Fruit fly (Drosophila melanogaster) whole organism, embryonic: ENCODE results near the gene CG8516.

Source experiments
- B-H2 ChIP-seq: fragments of 200-800 bp; sonication (Bioruptor generic); optimal IDR thresholded peaks from 2 replicates; lab custom pipeline; 2018; ENCODE audit warnings: missing biosample characterization, mild to moderate bottlenecking, missing genetic modification characterization
- CG10543 ChIP-seq: fragments of 200-800 bp; sonication (Bioruptor generic); optimal IDR thresholded peaks from 3 replicates; lab custom pipeline; 2017; ENCODE audit warnings: missing biosample characterization, mild to moderate bottlenecking, missing genetic modification characterization, moderate library complexity
- CG10959 ChIP-seq: fragments of 200-800 bp; sonication (Bioruptor generic); IDR thresholded peaks from 2 replicates; pipeline ENCODE4 v1.3.6; 2022; ENCODE audit warnings: missing biosample characterization, missing genetic modification characterization
- CG12104 ChIP-seq: fragments of 200-800 bp; sonication (Bioruptor generic); optimal IDR thresholded peaks from 3 replicates; lab custom pipeline; 2016; ENCODE audit warnings: missing biosample characterization, missing genetic modification characterization
- CG12744 ChIP-seq: fragments of 200-800 bp; sonication (Bioruptor generic); optimal IDR thresholded peaks from 2 replicates; lab custom pipeline; 2016; ENCODE audit warnings: missing biosample characterization, missing genetic modification characterization
- CG14441 ChIP-seq: fragments of 200-800 bp; sonication (Bioruptor generic); IDR thresholded peaks from 2 replicates; pipeline ENCODE4 v1.3.6; 2022; ENCODE audit warnings: missing biosample characterization, missing genetic modification characterization
- CG17802 ChIP-seq: fragments of 200-800 bp; sonication (Bioruptor generic); optimal IDR thresholded peaks from 2 replicates; lab custom pipeline; 2018; ENCODE audit warnings: missing biosample characterization, mild to moderate bottlenecking, missing genetic modification characterization, moderate library complexity
- CG18476 ChIP-seq: fragments of 200-800 bp; sonication (Bioruptor generic); optimal IDR thresholded peaks from 2 replicates; lab custom pipeline; 2016; ENCODE audit warnings: missing biosample characterization, mild to moderate bottlenecking, missing genetic modification characterization
- CG2116 ChIP-seq: fragments of 200-800 bp; sonication (Bioruptor generic); optimal IDR thresholded peaks from 3 replicates; lab custom pipeline; 2018; ENCODE audit warnings: missing biosample characterization, mild to moderate bottlenecking, missing genetic modification characterization
- CG2129 ChIP-seq: fragments of 200-800 bp; sonication (Bioruptor generic); IDR thresholded peaks from 2 replicates; pipeline ENCODE4 v1.3.6; 2022; ENCODE audit warnings: missing biosample characterization, missing genetic modification characterization; ENCODE audit not compliant: partially characterized antibody
- CG32767 ChIP-seq: fragments of 200-800 bp; sonication (Bioruptor generic); IDR thresholded peaks from 2 replicates; pipeline ENCODE4 v1.3.6; 2022; ENCODE audit warnings: missing biosample characterization, missing genetic modification characterization
- CG3838 ChIP-seq: fragments of 200-800 bp; sonication (Bioruptor generic); optimal IDR thresholded peaks from 3 replicates; lab custom pipeline; 2016; ENCODE audit warnings: missing biosample characterization, missing genetic modification characterization
- CG4360 ChIP-seq: fragments of 200-800 bp; sonication (Bioruptor generic); IDR thresholded peaks from 2 replicates; pipeline ENCODE4 v1.3.6; 2022; ENCODE audit warnings: missing biosample characterization, missing genetic modification characterization
- CG6813 ChIP-seq: fragments of 200-800 bp; sonication (Bioruptor generic); optimal IDR thresholded peaks from 2 replicates; lab custom pipeline; 2017; ENCODE audit warnings: missing biosample characterization, missing genetic modification characterization, mild to moderate bottlenecking, moderate library complexity, missing genetic modification reagents
- CG8765 ChIP-seq: fragments of 200-800 bp; sonication (Bioruptor generic); IDR thresholded peaks from 2 replicates; pipeline ENCODE4 v1.3.6; 2022; ENCODE audit warnings: missing biosample characterization, missing genetic modification characterization
- Drgx ChIP-seq: fragments of 200-800 bp; sonication (Bioruptor generic); IDR thresholded peaks from 2 replicates; pipeline ENCODE4 v1.3.6; 2022; ENCODE audit warnings: missing biosample characterization, missing genetic modification characterization
- Lim3 ChIP-seq: fragments of 200-800 bp; sonication (Bioruptor generic); IDR thresholded peaks from 2 replicates; pipeline ENCODE4 v1.3.6; 2022; ENCODE audit warnings: missing biosample characterization, missing genetic modification characterization
- Lpt ChIP-seq: fragments of >200 bp; optimal IDR thresholded peaks from 2 replicates; lab custom pipeline; 2018; ENCODE audit warnings: missing biosample characterization, missing genetic modification characterization
- Meics ChIP-seq: fragments of 200-800 bp; sonication (Bioruptor generic); optimal IDR thresholded peaks from 2 replicates; lab custom pipeline; 2017; ENCODE audit warnings: missing biosample characterization, mild to moderate bottlenecking, missing genetic modification characterization
- Mrtf ChIP-seq: fragments of 200-800 bp; sonication (Bioruptor generic); IDR thresholded peaks from 3 replicates; pipeline ENCODE4 v1.3.6; 2022; ENCODE audit warnings: missing biosample characterization, missing genetic modification characterization
- NC2β ChIP-seq: fragments of 200-800 bp; sonication (Bioruptor generic); optimal IDR thresholded peaks from 2 replicates; lab custom pipeline; 2016; ENCODE audit warnings: missing biosample characterization, missing genetic modification characterization
- Rx ChIP-seq: fragments of 200-800 bp; sonication (Bioruptor generic); IDR thresholded peaks from 2 replicates; pipeline ENCODE4 v1.3.6; 2022; ENCODE audit warnings: missing biosample characterization, missing genetic modification characterization
- Ssrp ChIP-seq: fragments of 200-800 bp; sonication (Bioruptor generic); optimal IDR thresholded peaks from 2 replicates; lab custom pipeline; 2018; ENCODE audit warnings: missing biosample characterization, mild to moderate bottlenecking, missing genetic modification characterization, moderate library complexity
- Stat92E ChIP-seq, 3 experiments: fragments of >200 bp in 2 of 3; fragments of 200-800 bp in 1 of 3; sonication (Bioruptor generic) in 1 of 3; optimal IDR thresholded peaks; 2 replicates each; lab custom pipeline; 2017 to 2019; ENCODE audit warnings: missing biosample characterization in 3 of 3, missing genetic modification characterization in 3 of 3, mild to moderate bottlenecking in 1 of 3, moderate library complexity in 1 of 3
- Trl ChIP-seq, 3 experiments: fragments of >200 bp in 2 of 3; fragments of 200-800 bp in 1 of 3; sonication (Bioruptor generic) in 1 of 3; optimal IDR thresholded peaks; 2 replicates in 1 of 3; 3 replicates in 2 of 3; lab custom pipeline; 2016 to 2017; ENCODE audit warnings: missing biosample characterization in 1 of 3, missing genetic modification characterization in 1 of 3
- ac ChIP-seq: fragments of 200-800 bp; sonication (Bioruptor generic); optimal IDR thresholded peaks from 3 replicates; lab custom pipeline; 2017; ENCODE audit warnings: missing biosample characterization, mild to moderate bottlenecking, missing genetic modification characterization
- amos ChIP-seq: fragments of 200-800 bp; sonication (Bioruptor generic); IDR thresholded peaks from 2 replicates; pipeline ENCODE4 v1.3.6; 2022; ENCODE audit warnings: missing biosample characterization, missing genetic modification characterization; ENCODE audit not compliant: partially characterized antibody
- ato ChIP-seq: fragments of 200-800 bp; sonication (Bioruptor generic); IDR thresholded peaks from 2 replicates; pipeline ENCODE4 v1.3.6; 2022; ENCODE audit warnings: missing biosample characterization, missing genetic modification characterization; ENCODE audit not compliant: partially characterized antibody
- chinmo ChIP-seq: fragments of 200-800 bp; sonication (Bioruptor generic); IDR thresholded peaks from 4 replicates; pipeline ENCODE4 v1.3.6; 2022; ENCODE audit warnings: missing biosample characterization, missing genetic modification characterization; ENCODE audit not compliant: partially characterized antibody
- dm ChIP-seq: fragments of 200-800 bp; sonication (Bioruptor generic); optimal IDR thresholded peaks from 3 replicates; lab custom pipeline; 2016; ENCODE audit warnings: missing biosample characterization, missing genetic modification characterization
- eve ChIP-seq, 2 experiments: fragments of >200 bp; optimal IDR thresholded peaks; 2 replicates each; lab custom pipeline; 2017; ENCODE audit warnings: missing biosample characterization in 2 of 2, missing genetic modification characterization in 2 of 2
- fd102C ChIP-seq: fragments of 200-800 bp; sonication (Bioruptor generic); optimal IDR thresholded peaks from 2 replicates; lab custom pipeline; 2018; ENCODE audit warnings: missing biosample characterization, mild to moderate bottlenecking, missing genetic modification characterization, moderate library complexity
- gcm2 ChIP-seq: fragments of 200-800 bp; sonication (Bioruptor generic); optimal IDR thresholded peaks from 2 replicates; lab custom pipeline; 2016; ENCODE audit warnings: missing biosample characterization, missing genetic modification characterization
- gro ChIP-seq: fragments of 200-800 bp; sonication (Bioruptor generic); optimal IDR thresholded peaks from 2 replicates; lab custom pipeline; 2016; ENCODE audit warnings: missing biosample characterization, missing genetic modification characterization
- inv ChIP-seq: fragments of 200-800 bp; sonication (Bioruptor generic); IDR thresholded peaks from 2 replicates; pipeline ENCODE4 v1.3.6; 2022; ENCODE audit warnings: missing biosample characterization, missing genetic modification characterization; ENCODE audit not compliant: partially characterized antibody
- jigr1 ChIP-seq: fragments of 200-800 bp; sonication (Bioruptor generic); IDR thresholded peaks from 3 replicates; pipeline ENCODE4 v1.3.6; 2022; ENCODE audit warnings: missing biosample characterization, missing genetic modification characterization
- jing ChIP-seq: fragments of 200-800 bp; sonication (Bioruptor generic); optimal IDR thresholded peaks from 2 replicates; lab custom pipeline; 2018; ENCODE audit warnings: missing biosample characterization, mild to moderate bottlenecking, missing genetic modification characterization
- nmo ChIP-seq: fragments of 200-800 bp; sonication (Bioruptor generic); optimal IDR thresholded peaks from 2 replicates; lab custom pipeline; 2018; ENCODE audit warnings: missing biosample characterization, mild to moderate bottlenecking, missing genetic modification characterization, moderate library complexity
- org-1 ChIP-seq: fragments of 200-800 bp; sonication (Bioruptor generic); optimal IDR thresholded peaks from 2 replicates; lab custom pipeline; 2017; ENCODE audit warnings: missing biosample characterization, missing genetic modification characterization
- otp ChIP-seq: fragments of 200-800 bp; sonication (Bioruptor generic); IDR thresholded peaks from 3 replicates; pipeline ENCODE4, ENCODE4 v1.3.6; 2022; ENCODE audit warnings: missing biosample characterization, missing genetic modification characterization
- pnt ChIP-seq: fragments of 200-800 bp; sonication (Bioruptor generic); optimal IDR thresholded peaks from 3 replicates; lab custom pipeline; 2016; ENCODE audit warnings: missing biosample characterization, missing genetic modification characterization
- psq ChIP-seq: fragments of 200-800 bp; sonication (Bioruptor generic); optimal IDR thresholded peaks from 2 replicates; lab custom pipeline; 2017; ENCODE audit warnings: missing biosample characterization, missing genetic modification characterization
- pzg ChIP-seq: fragments of 200-800 bp; sonication (Bioruptor generic); optimal IDR thresholded peaks from 3 replicates; lab custom pipeline; 2018; ENCODE audit warnings: missing biosample characterization, mild to moderate bottlenecking, missing genetic modification characterization, moderate library complexity
- row ChIP-seq: fragments of 200-800 bp; sonication (Bioruptor generic); IDR thresholded peaks from 3 replicates; pipeline ENCODE4 v1.3.6; 2022; ENCODE audit warnings: missing biosample characterization, missing genetic modification characterization
- tap ChIP-seq: fragments of 200-800 bp; optimal IDR thresholded peaks from 3 replicates; lab custom pipeline; 2019; ENCODE audit warnings: missing biosample characterization, mild to moderate bottlenecking, missing genetic modification characterization, moderate library complexity
- twi ChIP-seq: fragments of 200-800 bp; optimal IDR thresholded peaks from 2 replicates; lab custom pipeline; 2019; ENCODE audit warnings: missing biosample characterization, mild to moderate bottlenecking, missing genetic modification characterization, moderate library complexity
- tx ChIP-seq: fragments of 200-800 bp; sonication (Bioruptor generic); optimal IDR thresholded peaks from 2 replicates; lab custom pipeline; 2016; ENCODE audit warnings: missing biosample characterization, missing genetic modification characterization
- wor ChIP-seq: fragments of 200-800 bp; sonication (Bioruptor generic); IDR thresholded peaks from 2 replicates; pipeline ENCODE4 v1.3.6; 2022; ENCODE audit warnings: missing biosample characterization, missing genetic modification characterization

Gene CG8516

DNA sequence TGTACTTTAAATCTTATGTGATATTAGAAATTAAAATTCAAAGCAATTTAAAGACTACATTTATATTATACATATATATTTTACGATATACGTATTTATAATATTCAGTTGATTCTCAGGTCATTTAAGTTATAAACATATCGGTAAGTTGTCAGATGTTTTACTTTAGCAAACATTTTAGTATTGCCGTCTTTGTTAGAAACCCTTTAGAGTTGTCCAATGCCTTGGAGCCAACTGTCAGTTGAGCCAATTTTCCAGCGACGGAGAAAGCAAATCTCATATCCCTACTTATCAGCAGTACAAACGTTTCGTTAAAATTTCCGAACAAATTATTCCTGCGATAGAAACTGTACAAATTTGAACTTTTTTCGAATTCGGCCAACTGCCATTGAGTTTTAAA lies 18.3 kb upstream of the CG8516 start, which contains the start of gene topi:
topi (plus strand) TSS at position 301 of the 400 bp plus-strand sequence.
- TF ChIP-seq tap (no peak), org-1 (GFP tag; lab: Kevin White, UChicago) (no peak), ac (GFP tag; lab: Kevin White, UChicago) (no peak), CG17802 (tag; lab: Kevin White, UChicago) (no peak), dm (GFP tag; lab: Kevin White, UChicago) (no peak), twi (tag; lab: Kevin White, UChicago) (no peak)
- TF ChIP-seq, all 482 proteins: peak for 0

DNA sequence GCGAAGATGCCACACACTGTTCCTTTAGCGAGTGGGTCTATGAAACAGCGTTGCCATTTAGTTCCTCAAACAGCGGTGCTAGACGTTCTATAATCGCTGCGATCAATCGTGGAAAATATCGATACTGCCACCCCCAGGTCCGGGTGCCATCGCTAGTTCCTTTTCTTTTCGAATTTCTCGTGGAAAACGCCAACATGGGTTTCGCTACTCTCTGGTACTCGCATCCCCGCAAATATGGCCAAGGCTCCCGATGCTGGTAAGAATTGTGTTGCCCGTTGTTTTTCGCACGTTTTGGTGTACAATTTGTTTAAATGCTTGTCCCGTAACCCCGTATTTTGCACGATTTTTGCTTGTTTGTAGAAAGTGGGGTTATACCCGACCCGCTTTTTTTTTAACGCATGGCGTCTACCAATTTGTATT lies 15.1 kb upstream of the CG8516 start, which contains the start of gene RpS29:
RpS29 (plus strand) TSS at position 102 of the 420 bp plus-strand sequence.
- TF ChIP-seq Rx, result peak; percentile 73
- peak; percentile 46; the same call in 1 of the 2 replicates for TF ChIP-seq Lim3 (GFP tag; lab: Robert Waterston, UW)
- peak; percentile 98 for TF ChIP-seq CG2116
- no peak for TF ChIP-seq CG4360 (GFP tag; lab: Robert Waterston, UW)
- TF ChIP-seq inv (GFP tag; lab: Robert Waterston, UW), result peak; percentile 92
- TF ChIP-seq Mrtf, result peak; percentile 71
- TF ChIP-seq row, result peak; percentile 75
- peak in 1 of 3 experiments; percentile 23 for TF ChIP-seq Stat92E (GFP tag; optimal IDR thresholded peaks at IDR 0.05; lab: Kevin White, UChicago)
- TF ChIP-seq pnt (GFP tag; lab: Kevin White, UChicago), result peak; percentile 73
- TF ChIP-seq jing (GFP tag; lab: Kevin White, UChicago), result no peak
- peak; percentile 41; the same call in 1 of the 2 replicates for TF ChIP-seq CG10959 (GFP tag; lab: Robert Waterston, UW)
- peak; percentile 92 for TF ChIP-seq chinmo (GFP tag; lab: Robert Waterston, UW)
- TF ChIP-seq gcm2 (GFP tag; lab: Kevin White, UChicago), result peak; percentile 62
- no peak for TF ChIP-seq CG8765 (GFP tag; lab: Robert Waterston, UW)
- peak; percentile 82 for TF ChIP-seq CG6813 (GFP tag; lab: Kevin White, UChicago)
- TF ChIP-seq CG10543, result peak; percentile 93
- peak; percentile 77 for TF ChIP-seq CG14441 (GFP tag; lab: Robert Waterston, UW)
- no peak for TF ChIP-seq wor (GFP tag; lab: Robert Waterston, UW)
- peak; percentile 50 for TF ChIP-seq psq (GFP tag; lab: Kevin White, UChicago)
- TF ChIP-seq CG18476 (GFP tag; lab: Kevin White, UChicago), result peak; percentile 18
- TF ChIP-seq eve (GFP tag; optimal IDR thresholded peaks at IDR 0.05; lab: Kevin White, UChicago), result no peak
- no peak for TF ChIP-seq fd102C (GFP tag; lab: Kevin White, UChicago)
- peak; percentile 16 for TF ChIP-seq Ssrp (tag; lab: Kevin White, UChicago)
- peak; percentile 100 for TF ChIP-seq pzg (GFP tag; lab: Kevin White, UChicago)
- no peak for TF ChIP-seq jigr1 (GFP tag; lab: Robert Waterston, UW)
- peak; percentile 78 for TF ChIP-seq nmo (GFP tag; lab: Kevin White, UChicago)
- no peak for TF ChIP-seq CG3838 (GFP tag; lab: Kevin White, UChicago)
- peak; percentile 99 for TF ChIP-seq amos (GFP tag; lab: Robert Waterston, UW)
- TF ChIP-seq tx (GFP tag; lab: Kevin White, UChicago), result peak; percentile 80
- 0 out of 2 replicates have a peak, but pooled peaks have one; percentile 33 for TF ChIP-seq Drgx (GFP tag; lab: Robert Waterston, UW)
- peak; percentile 88 for TF ChIP-seq ato (GFP tag; lab: Robert Waterston, UW)
- peak; percentile 68 for TF ChIP-seq CG12104 (GFP tag; lab: Kevin White, UChicago)
- TF ChIP-seq CG12744 (GFP tag; lab: Kevin White, UChicago), result peak; percentile 77
- TF ChIP-seq CG2129 (GFP tag; lab: Robert Waterston, UW), result peak; percentile 84
- TF ChIP-seq NC2β, result peak; percentile 96
- no peak for TF ChIP-seq Lpt (GFP tag; lab: Kevin White, UChicago)
- peak; percentile 57; the same call in 1 of the 2 replicates for TF ChIP-seq CG32767 (GFP tag; lab: Robert Waterston, UW)
- TF ChIP-seq Meics (GFP tag; lab: Kevin White, UChicago), result peak; percentile 87
- peak; percentile 92 for TF ChIP-seq gro
- peak; percentile 95 for TF ChIP-seq B-H2 (GFP tag; lab: Kevin White, UChicago)
- TF ChIP-seq otp (GFP tag; lab: Robert Waterston, UW), result peak; percentile 66; the same call in 2 of the 3 replicates
- TF ChIP-seq Trl (optimal IDR thresholded peaks at IDR 0.05; lab: Kevin White, UChicago), result no peak
- peak; percentile 91 for TF ChIP-seq Trl (GFP tag; optimal IDR thresholded peaks at IDR 0.05; lab: Kevin White, UChicago)
